Fruit fly (Drosophila melanogaster): ENCODE data around the gene trx.

DNA sequence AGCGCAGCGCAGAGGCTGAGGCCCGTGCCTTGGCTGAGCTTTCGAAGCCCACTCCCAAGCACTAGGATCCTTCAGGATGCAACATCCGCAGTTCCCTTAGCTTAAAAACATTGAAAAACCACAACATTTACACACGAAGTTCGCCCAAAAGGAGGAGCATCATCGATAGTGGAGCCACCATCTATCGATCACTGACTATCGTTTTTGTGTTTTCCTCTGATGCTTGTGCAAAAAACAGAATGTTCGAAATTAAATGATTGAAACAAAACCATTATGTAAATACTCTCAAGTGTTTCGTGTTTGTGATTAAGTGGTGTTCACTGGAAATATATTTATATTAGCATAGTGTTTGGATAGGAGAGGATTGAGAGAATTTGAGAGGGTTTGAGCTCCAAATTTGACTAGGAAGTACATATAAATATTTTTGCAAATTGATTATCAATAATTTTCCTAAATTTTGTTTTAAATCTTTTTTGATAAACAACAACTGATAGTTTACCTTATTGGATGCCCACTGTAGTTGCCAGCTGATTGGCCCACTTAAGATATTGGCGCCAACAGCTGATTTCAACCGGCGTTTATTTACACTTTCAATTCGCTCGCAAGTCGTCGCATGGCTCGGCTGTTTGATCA is 40.9 kb upstream of the trx start, which contains the start of gene spn-B:
- TF ChIP-seq CG8478 (optimal IDR thresholded peaks at IDR 0.05): no peak
- no peak for TF ChIP-seq usp (GFP tag; optimal IDR thresholded peaks at IDR 0.05)
- TF ChIP-seq pan (optimal IDR thresholded peaks at IDR 0.05): no peak
- no peak for TF ChIP-seq EcR (GFP tag; optimal IDR thresholded peaks at IDR 0.05)

Data from whole organism.